Worm (Caenorhabditis elegans) whole organism, L2 larva: ENCODE data around the gene fbxa-155.

Experiments used
- F13H6.1 ChIP-seq: sonication (generic microtip); optimal IDR thresholded peaks from 2 replicates; lab custom pipeline; 2016; ENCODE audit warnings: missing genetic modification characterization, missing compliant biosample characterization
- R02D3.7 ChIP-seq: fragments of 150-350 bp; optimal IDR thresholded peaks from 2 replicates; lab custom pipeline; 2014; ENCODE audit warnings: missing biosample characterization, missing genetic modification characterization
- ZK546.5 ChIP-seq: sonication (generic microtip); optimal IDR thresholded peaks from 2 replicates; lab custom pipeline; 2017; ENCODE audit warnings: missing biosample characterization, missing genetic modification characterization
- aly-2 ChIP-seq: fragments of 150-350 bp; optimal IDR thresholded peaks from 2 replicates; lab custom pipeline; 2014; ENCODE audit warnings: missing biosample characterization, missing genetic modification characterization
- ama-1 ChIP-seq: fragments of 150-350 bp; optimal IDR thresholded peaks from 2 replicates; lab custom pipeline; 2018; ENCODE audit warnings: inconsistent platforms
- blmp-1 ChIP-seq: sonication (generic microtip); optimal IDR thresholded peaks from 2 replicates; lab custom pipeline; 2017; ENCODE audit warnings: missing genetic modification characterization, mild to moderate bottlenecking, missing compliant biosample characterization, antibody characterized with exemption, moderate library complexity; ENCODE audit not compliant: insufficient read depth
- ceh-16 ChIP-seq: fragments of 150-350 bp; optimal IDR thresholded peaks from 2 replicates; lab custom pipeline; 2014; ENCODE audit warnings: missing biosample characterization, missing genetic modification characterization
- ceh-82 ChIP-seq: fragments of 150-350 bp; optimal IDR thresholded peaks from 2 replicates; lab custom pipeline; 2014; ENCODE audit warnings: missing biosample characterization, missing genetic modification characterization
- dmd-4 ChIP-seq: sonication (generic microtip); optimal IDR thresholded peaks from 2 replicates; lab custom pipeline; 2017; ENCODE audit warnings: missing biosample characterization, missing genetic modification characterization
- elt-1 ChIP-seq: fragments of 150-350 bp; optimal IDR thresholded peaks from 2 replicates; lab custom pipeline; 2014; ENCODE audit warnings: missing biosample characterization, missing genetic modification characterization
- elt-3 ChIP-seq: sonication (generic microtip); optimal IDR thresholded peaks from 2 replicates; lab custom pipeline; 2017; ENCODE audit warnings: missing biosample characterization, missing genetic modification characterization
- fos-1 ChIP-seq: fragments of 150-350 bp; optimal IDR thresholded peaks from 2 replicates; lab custom pipeline; 2014; ENCODE audit warnings: missing biosample characterization, missing genetic modification characterization
- gmeb-1 ChIP-seq: fragments of 150-350 bp; optimal IDR thresholded peaks from 2 replicates; lab custom pipeline; 2014; ENCODE audit warnings: missing biosample characterization, missing genetic modification characterization
- lin-11 ChIP-seq: fragments of 150-350 bp; sonication (generic microtip); optimal IDR thresholded peaks from 2 replicates; lab custom pipeline; 2014; ENCODE audit warnings: missing biosample characterization, missing genetic modification characterization, inconsistent platforms, mixed read lengths
- lsy-2 ChIP-seq, 2 experiments: fragments of 150-350 bp in 1 of 2; sonication (generic microtip) in 1 of 2; optimal IDR thresholded peaks; 2 replicates each; lab custom pipeline; 2014 to 2017; ENCODE audit warnings: missing biosample characterization in 2 of 2, missing genetic modification characterization in 2 of 2
- mab-5 ChIP-seq: fragments of 150-350 bp; optimal IDR thresholded peaks from 2 replicates; lab custom pipeline; 2014; ENCODE audit warnings: missing biosample characterization, missing genetic modification characterization
- nhr-11 ChIP-seq: fragments of 150-350 bp; optimal IDR thresholded peaks from 2 replicates; lab custom pipeline; 2014; ENCODE audit warnings: missing biosample characterization, missing genetic modification characterization
- nhr-12 ChIP-seq: fragments of 150-350 bp; optimal IDR thresholded peaks from 2 replicates; lab custom pipeline; 2014; ENCODE audit warnings: missing biosample characterization, missing genetic modification characterization
- nhr-129 ChIP-seq: fragments of 150-350 bp; optimal IDR thresholded peaks from 2 replicates; lab custom pipeline; 2014; ENCODE audit warnings: missing biosample characterization, missing genetic modification characterization
- nhr-21 ChIP-seq: fragments of 150-350 bp; optimal IDR thresholded peaks from 2 replicates; lab custom pipeline; 2014; ENCODE audit warnings: missing biosample characterization, missing genetic modification characterization
- nhr-23 ChIP-seq: fragments of 150-350 bp; optimal IDR thresholded peaks from 2 replicates; lab custom pipeline; 2014; ENCODE audit warnings: missing biosample characterization, missing genetic modification reagents, missing genetic modification characterization
- nhr-237 ChIP-seq: fragments of 150-350 bp; optimal IDR thresholded peaks from 2 replicates; lab custom pipeline; 2014; ENCODE audit warnings: missing biosample characterization, missing genetic modification characterization
- nhr-25 ChIP-seq: fragments of 150-350 bp; sonication (generic microtip); optimal IDR thresholded peaks from 3 replicates; lab custom pipeline; 2014; ENCODE audit warnings: missing biosample characterization, missing genetic modification characterization
- nhr-6 ChIP-seq: fragments of 150-350 bp; optimal IDR thresholded peaks from 2 replicates; lab custom pipeline; 2014; ENCODE audit warnings: missing biosample characterization, missing genetic modification characterization
- sma-3 ChIP-seq: sonication (generic microtip); optimal IDR thresholded peaks from 2 replicates; lab custom pipeline; 2016; ENCODE audit warnings: missing genetic modification reagents, missing genetic modification characterization, missing compliant biosample characterization
- snpc-4 ChIP-seq: fragments of 150-350 bp; optimal IDR thresholded peaks from 2 replicates; lab custom pipeline; 2014; ENCODE audit warnings: missing biosample characterization, missing genetic modification characterization
- unc-55 ChIP-seq: fragments of 150-350 bp; sonication (generic microtip); optimal IDR thresholded peaks from 3 replicates; lab custom pipeline; 2014; ENCODE audit warnings: missing biosample characterization, missing genetic modification reagents, missing genetic modification characterization
- unc-62 ChIP-seq: fragments of 150-350 bp; optimal IDR thresholded peaks from 2 replicates; lab custom pipeline; 2014; ENCODE audit warnings: missing biosample characterization, missing genetic modification reagents, missing genetic modification characterization
- zag-1 ChIP-seq: fragments of 150-350 bp; optimal IDR thresholded peaks from 2 replicates; lab custom pipeline; 2014; ENCODE audit warnings: missing biosample characterization, missing genetic modification characterization
- ztf-1 ChIP-seq: fragments of 200-800 bp; sonication (Bioruptor generic); conservative IDR thresholded peaks from 2 replicates; pipeline ENCODE4 v1.3.6; 2022; ENCODE audit warnings: missing genetic modification characterization, missing compliant biosample characterization
- ztf-4 ChIP-seq: fragments of 150-350 bp; optimal IDR thresholded peaks from 2 replicates; lab custom pipeline; 2014; ENCODE audit warnings: missing biosample characterization, missing genetic modification characterization

fbxa-155 gene

DNA sequence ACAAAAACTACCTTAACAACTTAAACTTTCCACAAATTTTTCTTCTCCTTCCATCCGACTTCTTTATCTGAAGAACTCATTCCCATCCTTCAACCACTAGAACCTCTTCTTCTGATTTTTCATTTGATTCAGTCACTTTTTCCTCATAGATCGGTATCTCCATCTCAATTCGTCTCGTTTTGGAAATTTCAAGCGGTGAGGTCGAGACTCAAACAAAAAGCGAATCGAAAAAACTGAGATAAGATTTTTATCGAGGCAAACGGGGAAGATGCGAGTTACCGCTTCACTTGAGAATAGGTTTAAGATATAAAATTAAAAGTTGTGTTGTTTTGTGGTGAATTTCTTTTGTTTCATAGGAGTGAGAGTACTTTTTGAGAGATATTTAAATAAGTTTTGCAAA, 18.7 kb downstream of the fbxa-155 start:
- no peak for TF ChIP-seq snpc-4 (tag; lab: Kevin White, UChicago)
- no peak for TF ChIP-seq F13H6.1
- TF ChIP-seq nhr-23 (tag; lab: Kevin White, UChicago), result peak; percentile 58
- TF ChIP-seq nhr-12 (tag; lab: Kevin White, UChicago), result no peak
- no peak for TF ChIP-seq ztf-4 (tag; lab: Kevin White, UChicago)
- no peak for TF ChIP-seq ZK546.5 (tag; lab: Kevin White, UChicago)
- TF ChIP-seq nhr-11 (tag; lab: Kevin White, UChicago), result no peak
- TF ChIP-seq nhr-25 (tag; lab: Kevin White, UChicago), result peak; percentile 11
- TF ChIP-seq nhr-237 (tag; lab: Kevin White, UChicago), result no peak
- no peak for TF ChIP-seq aly-2 (tag; lab: Kevin White, UChicago)
- peak; percentile 46 for TF ChIP-seq blmp-1 (tag; lab: Kevin White, UChicago)
- no peak for TF ChIP-seq dmd-4
- no peak for TF ChIP-seq mab-5 (tag; lab: Kevin White, UChicago)
- TF ChIP-seq R02D3.7 (tag; lab: Kevin White, UChicago), result no peak
- peak; percentile 66 for TF ChIP-seq elt-1 (tag; lab: Kevin White, UChicago)
- no peak for TF ChIP-seq unc-55 (GFP tag; lab: Kevin White, UChicago)
- TF ChIP-seq ceh-16, result peak; percentile 75
- TF ChIP-seq lin-11, result no peak
- TF ChIP-seq sma-3 (GFP tag; lab: Kevin White, UChicago), result no peak

DNA sequence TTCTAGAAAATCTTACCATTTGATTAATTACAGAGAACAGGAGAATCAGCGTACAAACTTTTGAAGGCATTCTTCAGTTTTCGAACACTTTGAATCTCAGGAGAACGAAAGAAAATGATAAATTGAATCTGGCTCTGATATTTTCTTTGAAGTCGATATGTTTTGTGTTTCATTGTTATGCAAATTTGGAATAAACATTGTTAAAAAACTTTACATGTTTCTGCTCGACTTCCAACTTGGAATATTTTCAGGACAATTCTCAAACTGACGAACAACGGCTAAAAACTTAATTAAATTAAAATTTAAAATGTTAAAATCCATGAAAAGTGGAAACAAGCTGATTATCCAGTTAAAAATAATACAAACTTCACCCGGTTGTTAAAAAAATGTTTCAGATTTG, 21.7 kb downstream of the fbxa-155 start, which contains the start of gene C05B5.1:
Gene C05B5.1 (minus strand): TSS at position 101 of the 400 bp plus-strand sequence.
- no peak for TF ChIP-seq ztf-4 (tag; lab: Kevin White, UChicago)
- no peak for TF ChIP-seq lsy-2 (tag; optimal IDR thresholded peaks at IDR 0.05; lab: Kevin White, UChicago)
- no peak for TF ChIP-seq elt-1 (tag; lab: Kevin White, UChicago)
- TF ChIP-seq gmeb-1 (tag; lab: Kevin White, UChicago), result no peak
- no peak for TF ChIP-seq aly-2 (tag; lab: Kevin White, UChicago)
- no peak for TF ChIP-seq mab-5 (tag; lab: Kevin White, UChicago)
- no peak for TF ChIP-seq ztf-1 (GFP tag; lab: Robert Waterston, UW)
- TF ChIP-seq snpc-4 (tag; lab: Kevin White, UChicago), result no peak
- no peak for TF ChIP-seq nhr-21 (tag; lab: Kevin White, UChicago)
- no peak for TF ChIP-seq nhr-129 (tag; lab: Kevin White, UChicago)

DNA sequence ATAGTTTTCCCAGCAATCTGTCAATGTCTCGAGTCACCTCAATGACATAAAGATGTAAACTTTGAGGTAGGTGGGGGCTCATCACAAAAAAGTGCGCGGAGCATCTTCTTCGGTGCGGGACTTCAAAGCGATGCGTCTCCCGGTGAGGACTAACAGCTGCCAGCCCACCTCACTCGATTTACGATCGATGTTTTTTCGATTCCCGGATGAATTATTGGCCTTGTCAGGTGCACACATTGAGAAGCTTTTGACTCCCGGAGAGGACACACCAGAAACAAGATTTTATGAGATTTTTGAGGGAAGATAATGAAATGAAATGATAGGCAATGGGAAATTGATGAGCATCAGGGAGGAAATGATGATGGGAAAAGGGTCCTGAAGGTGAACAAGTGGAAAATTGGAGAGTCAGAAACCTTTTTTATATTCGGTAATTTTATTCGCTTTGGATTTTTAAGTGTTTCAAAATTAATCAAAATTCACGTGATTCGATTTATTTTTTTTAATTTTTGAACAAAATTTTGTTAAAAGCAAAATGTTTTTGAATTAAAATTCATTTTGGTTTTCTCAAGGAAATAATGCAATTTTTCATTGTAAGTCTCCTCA, 23.1 kb downstream of the fbxa-155 start, which contains the start of gene C05B5.12:
Gene C05B5.12 (plus strand): TSS at position 553 of the 603 bp plus-strand sequence.
- TF ChIP-seq nhr-129 (tag; lab: Kevin White, UChicago), result peak; percentile 39
- TF ChIP-seq unc-62 (GFP tag; lab: Kevin White, UChicago), result no peak
- TF ChIP-seq nhr-12 (tag; lab: Kevin White, UChicago), result no peak
- TF ChIP-seq snpc-4 (tag; lab: Kevin White, UChicago), result no peak

DNA sequence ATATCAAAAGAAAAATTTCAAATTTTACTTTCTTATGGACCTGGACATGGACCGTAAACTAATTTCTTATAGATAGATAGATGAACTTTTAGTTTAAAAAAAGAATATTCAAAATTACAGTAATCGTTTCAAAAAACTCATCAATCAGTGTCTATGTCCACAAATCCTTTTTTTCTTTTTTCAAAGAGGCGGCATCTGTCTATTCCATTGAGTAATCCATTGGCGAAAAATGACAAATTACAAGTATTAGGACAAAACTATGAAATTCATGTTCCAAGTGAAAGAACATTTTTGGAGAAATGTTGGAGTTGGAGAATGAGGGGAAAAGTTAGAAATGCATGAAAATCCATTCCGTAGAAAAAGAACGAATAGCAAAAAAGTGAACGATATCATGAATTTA, 24.5 kb downstream of the fbxa-155 start:
- no peak for TF ChIP-seq elt-1 (tag; lab: Kevin White, UChicago)
- TF ChIP-seq mab-5 (tag; lab: Kevin White, UChicago), result peak; percentile 74
- TF ChIP-seq sma-3 (GFP tag; lab: Kevin White, UChicago), result no peak
- peak; percentile 95 for TF ChIP-seq unc-55 (GFP tag; lab: Kevin White, UChicago)

DNA sequence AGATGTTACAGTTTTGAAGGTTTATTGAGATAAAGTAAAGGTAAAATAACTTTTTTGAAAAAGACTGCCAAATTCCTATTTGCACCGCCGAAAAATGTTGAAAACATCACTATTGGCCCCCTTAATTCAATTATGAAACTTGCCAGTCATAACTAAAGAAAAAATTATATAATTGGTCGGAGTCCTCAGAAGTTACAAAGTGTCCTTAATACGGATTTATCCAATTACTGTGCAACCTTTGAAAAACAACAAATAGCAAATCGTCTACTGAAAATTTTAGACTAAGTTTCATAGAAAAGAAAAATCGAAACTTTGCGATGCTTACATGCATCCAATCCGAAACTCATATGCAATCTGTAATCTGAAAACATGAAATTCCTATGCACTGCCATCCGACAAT, 25.4 kb downstream of the fbxa-155 start:
- TF ChIP-seq blmp-1 (tag; lab: Kevin White, UChicago) (no peak), ztf-1 (GFP tag; lab: Robert Waterston, UW) (no peak), fos-1 (tag; lab: Kevin White, UChicago) (no peak), elt-3 (tag; lab: Kevin White, UChicago) (no peak), nhr-21 (tag; lab: Kevin White, UChicago) (no peak), ZK546.5 (tag; lab: Kevin White, UChicago) (no peak), ama-1 (lab: Kevin White, UChicago) (no peak), nhr-12 (tag; lab: Kevin White, UChicago) (no peak), nhr-6 (no peak), nhr-25 (tag; lab: Kevin White, UChicago) (no peak), ceh-82 (tag; lab: Kevin White, UChicago) (no peak), lsy-2 (tag; optimal IDR thresholded peaks at IDR 0.05; lab: Kevin White, UChicago) (no peak), zag-1 (tag; lab: Kevin White, UChicago) (no peak)
